Fruit fly (Drosophila melanogaster): ENCODE data around the gene CG15211.

Gene CG15211

dm6 chrX:10731801-10732200, 40.5 kb upstream of the CG15211 start (continued):
- peak; percentile 81 for TF ChIP-seq CG18262 (tag; optimal IDR thresholded peaks at IDR 0.05)
- TF ChIP-seq fd96Cb (tag; optimal IDR thresholded peaks at IDR 0.05) = peak; percentile 62
- peak; percentile 77 for TF ChIP-seq CG31441 (GFP tag; IDR thresholded peaks at IDR 0.05)
- peak; percentile 52 for TF ChIP-seq HHEX (GFP tag; optimal IDR thresholded peaks at IDR 0.05)
- no peak for TF ChIP-seq HLH4C (GFP tag; IDR thresholded peaks at IDR 0.05; ENCODE audit: partially characterized antibody)
- TF ChIP-seq cg (GFP tag; optimal IDR thresholded peaks at IDR 0.05) = peak; percentile 46
- TF ChIP-seq chinmo (GFP tag; IDR thresholded peaks at IDR 0.05; ENCODE audit: partially characterized antibody) = no peak
- TF ChIP-seq CG30403 (GFP tag; optimal IDR thresholded peaks at IDR 0.05) = peak; percentile 59
- TF ChIP-seq NC2α (GFP tag; optimal IDR thresholded peaks at IDR 0.05) = no peak
- no peak for TF ChIP-seq ranshi (GFP tag; IDR thresholded peaks at IDR 0.05)
- peak; percentile 84 for TF ChIP-seq gem (tag; optimal IDR thresholded peaks at IDR 0.05)
- no peak for TF ChIP-seq CG32772 (GFP tag; IDR thresholded peaks at IDR 0.05)
- TF ChIP-seq gt (GFP tag; IDR thresholded peaks at IDR 0.05) = no peak
- TF ChIP-seq Sox102F (GFP tag; optimal IDR thresholded peaks at IDR 0.05) = peak; percentile 69

dm6 chrX:10732733-10733455, 39.4 kb upstream of the CG15211 start:
- no peak for TF ChIP-seq CG6683 (GFP tag; optimal IDR thresholded peaks at IDR 0.05)
- TF ChIP-seq CG14965 (GFP tag; optimal IDR thresholded peaks at IDR 0.05; ENCODE audit: borderline replicate concordance) = no peak
- peak; percentile 34 for TF ChIP-seq CG2678 (tag; optimal IDR thresholded peaks at IDR 0.05)
- TF ChIP-seq Abd-B (GFP tag; optimal IDR thresholded peaks at IDR 0.05) = no peak
- TF ChIP-seq CG14860 (GFP tag; IDR thresholded peaks at IDR 0.05; ENCODE audit: partially characterized antibody) = no peak
- no peak for TF ChIP-seq CG11696 (GFP tag; IDR thresholded peaks at IDR 0.05)
- no peak for TF ChIP-seq BtbVII (GFP tag; optimal IDR thresholded peaks at IDR 0.05)
- no peak for TF ChIP-seq CG34422 (GFP tag; IDR thresholded peaks at IDR 0.05)
- TF ChIP-seq C15 (GFP tag; IDR thresholded peaks at IDR 0.05) = no peak
- peak; percentile 44 for TF ChIP-seq lab (GFP tag; optimal IDR thresholded peaks at IDR 0.05)
- no peak for TF ChIP-seq lbe (GFP tag; optimal IDR thresholded peaks at IDR 0.05)
- no peak for TF ChIP-seq her (GFP tag; optimal IDR thresholded peaks at IDR 0.05)
- peak; percentile 8 for TF ChIP-seq CG17568 (GFP tag; optimal IDR thresholded peaks at IDR 0.05)
- peak; percentile 6 for TF ChIP-seq scrt (GFP tag; optimal IDR thresholded peaks at IDR 0.05)
- no peak for TF ChIP-seq CHES-1-like (GFP tag; optimal IDR thresholded peaks at IDR 0.05)
- no peak for TF ChIP-seq CG16779 (GFP tag; IDR thresholded peaks at IDR 0.05)
- peak; percentile 24 for TF ChIP-seq Meics (GFP tag; optimal IDR thresholded peaks at IDR 0.05)
- no peak for TF ChIP-seq slbo (GFP tag; IDR thresholded peaks at IDR 0.05)
- peak; percentile 78 for TF ChIP-seq Blimp-1 (GFP tag; optimal IDR thresholded peaks at IDR 0.05)
- TF ChIP-seq CG7928 (GFP tag; optimal IDR thresholded peaks at IDR 0.05) = no peak
- TF ChIP-seq CG10654 (GFP tag; optimal IDR thresholded peaks at IDR 0.05) = no peak
- TF ChIP-seq CG10209 (GFP tag; optimal IDR thresholded peaks at IDR 0.05) = no peak
- peak; percentile 19 for TF ChIP-seq CG18599 (GFP tag; optimal IDR thresholded peaks at IDR 0.05)
- TF ChIP-seq CG10565 (GFP tag; optimal IDR thresholded peaks at IDR 0.05) = no peak
- TF ChIP-seq sim (GFP tag; IDR thresholded peaks at IDR 0.05) = no peak
- no peak for TF ChIP-seq kay (GFP tag; optimal IDR thresholded peaks at IDR 0.05)
- no peak for TF ChIP-seq zen2 (GFP tag; IDR thresholded peaks at IDR 0.05; ENCODE audit: partially characterized antibody)
- TF ChIP-seq Lpt (GFP tag; optimal IDR thresholded peaks at IDR 0.05) = no peak
- no peak for TF ChIP-seq wdn (GFP tag; IDR thresholded peaks at IDR 0.05)
- no peak for TF ChIP-seq NK7.1 (GFP tag; optimal IDR thresholded peaks at IDR 0.05)
- TF ChIP-seq caup (GFP tag; optimal IDR thresholded peaks at IDR 0.05; ENCODE audit: severe bottlenecking) = peak; percentile 21
- no peak for TF ChIP-seq Fer2 (tag; optimal IDR thresholded peaks at IDR 0.05)
- TF ChIP-seq lov (optimal IDR thresholded peaks at IDR 0.05) = no peak
- TF ChIP-seq lov (GFP tag; IDR thresholded peaks at IDR 0.05) = no peak
- peak; percentile 38 for TF ChIP-seq nerfin-1 (tag; optimal IDR thresholded peaks at IDR 0.05)
